Worm (Caenorhabditis elegans) whole organism, young adult: ENCODE results near the gene snpc-1.3.

Source experiments
- F10E7.11 ChIP-seq: sonication (generic microtip); optimal IDR thresholded peaks from 2 replicates; lab custom pipeline; 2017; ENCODE audit warnings: mild to moderate bottlenecking, missing genetic modification characterization, moderate library complexity, missing compliant biosample characterization
- Y53G8AR.9 ChIP-seq: fragments of 200-800 bp; sonication (Bioruptor generic); conservative IDR thresholded peaks from 2 replicates; pipeline ENCODE4 v1.3.6; 2022; ENCODE audit warnings: missing genetic modification reagents, missing genetic modification characterization, missing compliant biosample characterization
- ama-1 ChIP-seq, 3 experiments: fragments of 150-350 bp in 1 of 3; sonication (generic microtip) in 2 of 3; optimal IDR thresholded peaks; 2 replicates each; lab custom pipeline; 2014 to 2018; ENCODE audit warnings: missing biosample characterization in 2 of 3, missing genetic modification characterization in 2 of 3, missing genetic modification reagents in 2 of 3
- ceh-27 ChIP-seq: fragments of 200-800 bp; sonication (Bioruptor generic); optimal IDR thresholded peaks from 2 replicates; lab custom pipeline; 2018; ENCODE audit warnings: mild to moderate bottlenecking, missing genetic modification characterization, moderate library complexity, missing compliant biosample characterization
- egl-44 ChIP-seq: fragments of 200-800 bp; sonication (Bioruptor generic); IDR thresholded peaks from 2 replicates; pipeline ENCODE4 v1.3.6; 2022; ENCODE audit warnings: missing genetic modification reagents, missing genetic modification characterization, missing compliant biosample characterization
- egrh-3 ChIP-seq: fragments of 200-800 bp; sonication (Bioruptor generic); IDR thresholded peaks from 2 replicates; pipeline ENCODE4 v1.3.6; 2022; ENCODE audit warnings: missing genetic modification reagents, missing genetic modification characterization, missing compliant biosample characterization
- him-1 ChIP-seq: sonication (generic microtip); optimal IDR thresholded peaks from 2 replicates; lab custom pipeline; 2016; ENCODE audit warnings: missing genotype, missing genetic modification reagents, missing genetic modification characterization, missing compliant biosample characterization
- hlh-26 ChIP-seq: fragments of 200-800 bp; sonication (Bioruptor generic); conservative IDR thresholded peaks from 2 replicates; pipeline ENCODE4 v1.3.6; 2022; ENCODE audit warnings: missing genetic modification reagents, missing genetic modification characterization, missing compliant biosample characterization
- pbrm-1 ChIP-seq: fragments of 200-800 bp; sonication (Bioruptor generic); IDR thresholded peaks from 2 replicates; pipeline ENCODE4 v1.3.6; 2022; ENCODE audit warnings: missing genetic modification reagents, missing genetic modification characterization, missing compliant biosample characterization
- pha-4 ChIP-seq: fragments of 150-350 bp; sonication (generic microtip); optimal IDR thresholded peaks from 2 replicates; lab custom pipeline; 2014; ENCODE audit warnings: missing biosample characterization, missing genetic modification reagents, missing genetic modification characterization
- snpc-4 ChIP-seq, 5 experiments: fragments of 150-350 bp in 1 of 5; sonication (generic microtip) in 4 of 5; optimal IDR thresholded peaks; 2 replicates each; lab custom pipeline; 2014 to 2018; ENCODE audit warnings: missing genetic modification characterization in 5 of 5, missing biosample characterization in 3 of 5, antibody characterized with exemption in 2 of 5, mild to moderate bottlenecking in 2 of 5, missing compliant biosample characterization in 2 of 5, missing genotype in 2 of 5, moderate library complexity in 2 of 5, missing genetic modification reagents in 1 of 5
- tbp1 ChIP-seq: fragments of 200-800 bp; sonication (Bioruptor generic); optimal IDR thresholded peaks from 2 replicates; lab custom pipeline; 2018; ENCODE audit warnings: mild to moderate bottlenecking, missing genetic modification characterization, missing compliant biosample characterization
- unc-62 ChIP-seq: fragments of 150-350 bp; optimal IDR thresholded peaks from 2 replicates; lab custom pipeline; 2014; ENCODE audit warnings: missing biosample characterization, missing genetic modification reagents, missing genetic modification characterization
- xnd-1 ChIP-seq: sonication (generic microtip); optimal IDR thresholded peaks from 2 replicates; lab custom pipeline; 2016; ENCODE audit warnings: missing genotype, missing genetic modification reagents, missing genetic modification characterization, missing compliant biosample characterization

DNA sequence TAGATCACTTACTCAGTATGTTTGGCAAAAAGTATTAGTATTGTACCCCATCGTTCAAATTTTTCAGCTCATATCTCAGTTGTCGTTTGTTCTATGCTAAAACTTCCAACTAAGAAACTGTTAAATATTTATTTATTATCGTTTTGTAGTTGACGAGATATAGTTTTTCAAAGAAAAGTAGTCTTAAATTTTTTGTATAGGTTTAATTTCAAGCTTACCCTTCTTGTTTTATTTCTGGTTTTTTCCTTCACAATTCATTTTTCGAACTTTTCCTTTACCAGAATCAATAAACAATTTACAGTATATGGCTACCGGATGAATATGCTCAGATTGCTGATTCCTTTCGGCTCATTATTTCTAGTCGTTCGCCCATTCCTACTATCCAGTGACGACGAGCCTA is 6.9 kb upstream of the snpc-1.3 start, which contains the start of gene F08F3.1:
- no peak for TF ChIP-seq Y53G8AR.9 (GFP tag; lab: Robert Waterston, UW)
- TF ChIP-seq ceh-27 (GFP tag; lab: Kevin White, UChicago): no peak
- no peak for TF ChIP-seq ama-1 (optimal IDR thresholded peaks at IDR 0.05; lab: Kevin White, UChicago)
- no peak for TF ChIP-seq ama-1 (GFP tag; optimal IDR thresholded peaks at IDR 0.05; lab: Kevin White, UChicago)
- TF ChIP-seq unc-62 (GFP tag; lab: Kevin White, UChicago): no peak
- no peak for TF ChIP-seq tbp1 (GFP tag; lab: Kevin White, UChicago)
- TF ChIP-seq xnd-1 (tag; lab: Kevin White, UChicago): no peak
- no peak for TF ChIP-seq egrh-3 (GFP tag; lab: Robert Waterston, UW)
- no peak for TF ChIP-seq egl-44 (GFP tag; lab: Robert Waterston, UW)
- no peak for TF ChIP-seq him-1 (tag; lab: Kevin White, UChicago)
- no peak for TF ChIP-seq hlh-26 (GFP tag; lab: Robert Waterston, UW)
- no peak for TF ChIP-seq pbrm-1 (GFP tag; lab: Robert Waterston, UW)
- no peak for TF ChIP-seq pha-4
- no peak for TF ChIP-seq F10E7.11
- no peak for TF ChIP-seq snpc-4 (GFP tag; optimal IDR thresholded peaks at IDR 0.05; lab: Kevin White, UChicago)
- TF ChIP-seq snpc-4 (tag; optimal IDR thresholded peaks at IDR 0.05; lab: Kevin White, UChicago): no peak
